Worm (Caenorhabditis elegans) whole organism, L2 larva: ENCODE measurements around the gene F58B4.5.

Experiments
- alr-1 ChIP-seq: fragments of 150-350 bp; optimal IDR thresholded peaks from 2 replicates; lab custom pipeline; 2014; ENCODE audit warnings: missing biosample characterization, missing genetic modification characterization
- aly-2 ChIP-seq: fragments of 150-350 bp; optimal IDR thresholded peaks from 2 replicates; lab custom pipeline; 2014; ENCODE audit warnings: missing biosample characterization, missing genetic modification characterization
- blmp-1 ChIP-seq: sonication (generic microtip); optimal IDR thresholded peaks from 2 replicates; lab custom pipeline; 2017; ENCODE audit warnings: missing genetic modification characterization, mild to moderate bottlenecking, missing compliant biosample characterization, antibody characterized with exemption, moderate library complexity; ENCODE audit not compliant: insufficient read depth
- elt-3 ChIP-seq: sonication (generic microtip); optimal IDR thresholded peaks from 2 replicates; lab custom pipeline; 2017; ENCODE audit warnings: missing biosample characterization, missing genetic modification characterization
- fos-1 ChIP-seq: fragments of 150-350 bp; optimal IDR thresholded peaks from 2 replicates; lab custom pipeline; 2014; ENCODE audit warnings: missing biosample characterization, missing genetic modification characterization
- mdl-1 ChIP-seq, 2 experiments: fragments of 150-350 bp in 1 of 2; sonication (generic microtip) in 1 of 2; optimal IDR thresholded peaks; 2 replicates each; lab custom pipeline; 2017; ENCODE audit warnings: missing biosample characterization in 2 of 2, missing genetic modification characterization in 2 of 2
- nhr-12 ChIP-seq: fragments of 150-350 bp; optimal IDR thresholded peaks from 2 replicates; lab custom pipeline; 2014; ENCODE audit warnings: missing biosample characterization, missing genetic modification characterization
- nhr-21 ChIP-seq: fragments of 150-350 bp; optimal IDR thresholded peaks from 2 replicates; lab custom pipeline; 2014; ENCODE audit warnings: missing biosample characterization, missing genetic modification characterization

DNA sequence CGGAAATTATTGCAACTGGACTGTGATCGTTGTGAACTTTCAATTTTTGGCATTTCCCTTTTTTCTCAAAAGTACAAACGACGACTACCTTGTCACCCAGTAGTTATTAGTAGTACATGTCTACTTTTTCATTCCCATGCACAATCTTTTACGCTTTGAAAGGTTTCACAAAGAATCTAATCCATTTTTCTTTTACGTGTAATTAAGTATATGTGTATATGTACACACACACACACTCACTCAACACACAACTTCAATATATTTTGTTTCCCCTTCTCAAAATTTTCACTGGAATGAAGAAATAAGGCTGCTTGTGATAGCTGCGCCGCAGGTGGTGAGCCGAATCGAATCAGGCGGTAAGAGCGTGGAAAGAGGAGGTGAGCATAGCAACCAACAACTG, 7.8 kb upstream of the F58B4.5 start, which contains the start of gene F58B4.6:
- TF ChIP-seq nhr-21 (tag; lab: Kevin White, UChicago) = no peak
- no peak for TF ChIP-seq nhr-12 (tag; lab: Kevin White, UChicago)
- TF ChIP-seq blmp-1 (tag; lab: Kevin White, UChicago) = no peak
- TF ChIP-seq mdl-1 (tag; optimal IDR thresholded peaks at IDR 0.05; lab: Kevin White, UChicago) = no peak
- TF ChIP-seq fos-1 (tag; lab: Kevin White, UChicago) = no peak
- TF ChIP-seq aly-2 (tag; lab: Kevin White, UChicago) = no peak
- TF ChIP-seq alr-1 (tag; lab: Kevin White, UChicago) = no peak
- TF ChIP-seq elt-3 (tag; lab: Kevin White, UChicago) = no peak
